Worm (Caenorhabditis elegans): ENCODE measurements around the gene F47B8.13.
"Not testable (repeated sequence)": the region's sequence is repeated elsewhere in the genome, so short reads cannot be mapped to it uniquely, and the experiment has no call there.

F47B8.13 gene

ce11 chrV:14282222-14282709 lies 37.3 kb downstream of the F47B8.13 start, which contains the start of the genes srt-74 and F40G12.9:
TSS of gene srt-74 (minus strand) at chrV:14282322.
TSS of gene F40G12.9 (plus strand) at chrV:14282659.
- TF ChIP-seq ahr-1 (tag; optimal IDR thresholded peaks at IDR 0.05) (no peak), hlh-15 (tag; optimal IDR thresholded peaks at IDR 0.05) (no peak), ceh-19 (GFP tag; optimal IDR thresholded peaks at IDR 0.05) (no peak), mec-3 (tag; optimal IDR thresholded peaks at IDR 0.05; ENCODE audit: borderline replicate concordance) (no peak), ceh-2 (tag; optimal IDR thresholded peaks at IDR 0.05) (no peak), elt-4 (tag; optimal IDR thresholded peaks at IDR 0.05) (no peak)

- TF ChIP-seq unc-3 (GFP tag; conservative IDR thresholded peaks at IDR 0.05) = no peak
- TF ChIP-seq unc-3 (tag; optimal IDR thresholded peaks at IDR 0.05) = no peak
- TF ChIP-seq ceh-24 (tag; optimal IDR thresholded peaks at IDR 0.05) = no peak
- TF ChIP-seq hlh-6 (tag; optimal IDR thresholded peaks at IDR 0.05) = no peak
- TF ChIP-seq C08G9.2 (tag; optimal IDR thresholded peaks at IDR 0.05) = no peak
- TF ChIP-seq Y22D7AL.16 (tag; optimal IDR thresholded peaks at IDR 0.05) = no peak
- no peak for TF ChIP-seq ceh-45 (GFP tag; IDR thresholded peaks at IDR 0.05)
- TF ChIP-seq lin-11 (tag; optimal IDR thresholded peaks at IDR 0.05) = no peak
- TF ChIP-seq lim-6 (tag; optimal IDR thresholded peaks at IDR 0.05) = no peak
- TF ChIP-seq unc-42 (tag; optimal IDR thresholded peaks at IDR 0.05) = no peak
- no peak for TF ChIP-seq ama-1 (optimal IDR thresholded peaks at IDR 0.05)
- no peak for TF ChIP-seq syd-9 (tag; optimal IDR thresholded peaks at IDR 0.05)
- TF ChIP-seq npax-4 (tag; optimal IDR thresholded peaks at IDR 0.05) = no peak
- no peak for TF ChIP-seq tbx-7 (tag; optimal IDR thresholded peaks at IDR 0.05)
- no peak for TF ChIP-seq pha-2 (tag; optimal IDR thresholded peaks at IDR 0.05)
- TF ChIP-seq tbx-2 (tag; optimal IDR thresholded peaks at IDR 0.05) = no peak
- TF ChIP-seq K09A11.1 (tag; optimal IDR thresholded peaks at IDR 0.05; ENCODE audit: insufficient read depth) = no peak
Measured at ce11 chrV:14279777-14280176, 39.8 kb downstream of the F47B8.13 start, which contains the start of gene srt-33. TSS of gene srt-33 (minus strand) at chrV:14279877.

ce11 chrV:14274268-14274667 lies 45.3 kb downstream of the F47B8.13 start, which contains the start of gene F40G12.7:
TSS of gene F40G12.7 (plus strand) at chrV:14274568.
- not testable (repeated sequence) for TF ChIP-seq C08G9.2, gmeb-2, ttx-3 (tag; optimal IDR thresholded peaks at IDR 0.05)

- TF ChIP-seq ceh-2 (tag; optimal IDR thresholded peaks at IDR 0.05) (no peak), F13H6.1 (tag; optimal IDR thresholded peaks at IDR 0.05) (no peak), odd-2 (tag; optimal IDR thresholded peaks at IDR 0.05) (no peak), ceh-30 (tag; optimal IDR thresholded peaks at IDR 0.05) (no peak), ceh-45 (GFP tag; IDR thresholded peaks at IDR 0.05) (no peak), ttx-3 (tag; optimal IDR thresholded peaks at IDR 0.05) (no peak)
Measured at ce11 chrV:14273019-14273418, 46.5 kb downstream of the F47B8.13 start, which contains the start of gene F40G12.6. TSS of gene F40G12.6 (minus strand) at chrV:14273119.

ce11 chrV:14270729-14271128 lies 48.8 kb downstream of the F47B8.13 start, which contains the start of gene F40G12.5:
TSS of gene F40G12.5 (minus strand) at chrV:14270829.
- TF ChIP-seq ceh-31 (tag; optimal IDR thresholded peaks at IDR 0.05) (no peak), ztf-16 (tag; optimal IDR thresholded peaks at IDR 0.05) (no peak), hlh-8 (tag; optimal IDR thresholded peaks at IDR 0.05) (no peak), pros-1 (tag; optimal IDR thresholded peaks at IDR 0.05) (no peak), hlh-13 (GFP tag; optimal IDR thresholded peaks at IDR 0.05) (no peak), ceh-19 (GFP tag; optimal IDR thresholded peaks at IDR 0.05) (no peak), pat-9 (tag; optimal IDR thresholded peaks at IDR 0.05) (no peak), pha-2 (tag; optimal IDR thresholded peaks at IDR 0.05) (no peak), lim-6 (tag; optimal IDR thresholded peaks at IDR 0.05) (no peak), sox-2 (GFP tag; IDR thresholded peaks at IDR 0.05) (no peak), ceh-34 (tag; optimal IDR thresholded peaks at IDR 0.05) (no peak), hlh-30 (tag; optimal IDR thresholded peaks at IDR 0.05; ENCODE audit: insufficient read depth) (no peak), nhr-232 (tag; optimal IDR thresholded peaks at IDR 0.05) (no peak), ttx-3 (tag; optimal IDR thresholded peaks at IDR 0.05) (no peak), elt-4 (tag; optimal IDR thresholded peaks at IDR 0.05) (no peak), npax-4 (tag; optimal IDR thresholded peaks at IDR 0.05) (no peak), nhr-11 (tag; optimal IDR thresholded peaks at IDR 0.05) (no peak)

Measured in whole organism, late embryonic.